Worm (Caenorhabditis elegans) whole organism, L3 larva: ENCODE measurements around the gene snr-3.

Source experiments
- fkh-10 ChIP-seq: sonication (generic microtip); optimal IDR thresholded peaks from 2 replicates; lab custom pipeline; 2017; ENCODE audit warnings: missing biosample characterization, missing genetic modification reagents, missing genetic modification characterization
- lin-15B ChIP-seq: fragments of 150-350 bp; optimal IDR thresholded peaks from 2 replicates; lab custom pipeline; 2014; ENCODE audit warnings: missing biosample characterization, missing genetic modification characterization
- lsy-12 ChIP-seq: sonication (generic microtip); optimal IDR thresholded peaks from 2 replicates; lab custom pipeline; 2016; ENCODE audit warnings: mild to moderate bottlenecking, missing genetic modification characterization, missing compliant biosample characterization
- pha-4 ChIP-seq: fragments of 150-350 bp; optimal IDR thresholded peaks from 2 replicates; lab custom pipeline; 2014; ENCODE audit warnings: missing biosample characterization, missing genetic modification reagents, missing genetic modification characterization

DNA sequence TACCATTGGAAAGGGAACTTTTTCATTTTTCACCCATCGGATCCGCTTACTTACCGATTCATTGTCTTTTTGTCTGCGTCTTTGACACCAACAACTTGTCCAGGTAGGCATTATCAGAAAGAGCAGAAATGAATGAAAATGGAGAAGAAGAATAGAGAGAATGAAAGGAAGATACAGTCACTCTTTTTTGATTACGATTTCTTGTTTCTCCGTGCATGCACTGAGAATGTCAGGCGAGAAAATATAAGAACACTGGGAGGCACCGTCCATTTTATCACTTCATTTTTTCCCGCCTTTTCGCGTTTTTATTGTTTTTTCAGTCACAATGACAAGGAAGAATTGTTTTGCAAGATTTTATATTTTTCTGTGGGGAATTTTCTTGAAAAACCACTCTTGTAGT lies 20.2 kb downstream of the snr-3 start:
- TF ChIP-seq lin-15B: no peak
- TF ChIP-seq fkh-10 (GFP tag; lab: Kevin White, UChicago): no peak
- TF ChIP-seq lsy-12 (tag; lab: Kevin White, UChicago): no peak
- no peak for TF ChIP-seq pha-4 (tag; lab: Kevin White, UChicago)
